Fruit fly (Drosophila melanogaster) ovary, adult (tissue): Measurements from ENCODE around the gene mRpL32.

Experiments
- CG17801 ChIP-seq: fragments of 200-800 bp; optimal IDR thresholded peaks from 2 replicates; lab custom pipeline; 2019; ENCODE audit warnings: missing biosample characterization, mild to moderate bottlenecking, missing genetic modification characterization, moderate library complexity; ENCODE audit not compliant: partially characterized antibody

Gene mRpL32

DNA sequence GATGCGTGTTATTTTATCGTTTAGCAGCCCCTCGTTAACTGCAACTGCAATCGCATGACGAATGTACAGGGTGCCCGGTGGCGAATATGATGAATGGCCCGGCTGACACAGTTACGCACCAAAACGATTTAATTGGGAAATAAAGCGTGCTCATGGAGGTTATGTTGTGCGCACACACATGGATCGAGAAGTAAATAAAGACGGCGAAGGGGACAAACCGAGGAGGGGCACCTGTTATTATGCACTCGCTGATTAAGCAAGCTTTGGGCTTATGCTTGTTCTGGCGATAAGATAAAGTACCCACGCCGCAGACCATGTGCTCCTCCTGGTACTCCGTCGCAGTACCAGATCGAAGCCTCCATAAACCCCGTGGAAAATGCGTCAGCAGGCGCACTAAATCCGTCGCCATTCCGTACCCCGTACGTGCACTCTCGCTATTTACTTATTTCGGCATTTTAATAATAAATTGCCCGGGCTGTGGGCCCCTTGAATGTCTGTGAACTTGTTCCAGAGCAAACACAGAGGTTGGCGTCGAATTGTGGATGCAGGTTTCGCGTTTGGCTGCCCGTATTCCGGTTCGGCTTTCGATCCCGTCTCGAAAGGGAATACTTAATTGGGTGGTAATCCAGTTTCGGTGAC lies 27.5 kb upstream of the mRpL32 start:
- TF ChIP-seq CG17801 (GFP tag; lab: Kevin White, UChicago), result no peak

DNA sequence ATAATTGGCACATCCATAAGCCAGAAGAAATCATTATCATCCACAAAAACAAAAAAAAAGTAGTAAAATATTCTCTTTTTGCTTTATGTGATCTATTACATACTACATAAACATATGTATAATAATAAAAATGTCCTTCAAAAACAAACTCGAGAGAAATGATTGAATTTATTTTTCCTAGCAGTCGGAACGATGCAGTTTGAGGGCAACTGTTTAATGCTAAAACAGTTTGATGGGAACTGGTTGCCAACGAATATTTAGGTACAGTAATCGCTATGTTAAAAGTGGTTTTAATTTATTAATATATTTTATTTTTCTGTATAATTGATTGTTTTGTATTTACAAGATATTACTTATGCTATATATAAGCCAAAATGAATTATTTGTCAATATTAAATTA lies 21.5 kb upstream of the mRpL32 start:
- no peak for TF ChIP-seq CG17801 (GFP tag; lab: Kevin White, UChicago)

DNA sequence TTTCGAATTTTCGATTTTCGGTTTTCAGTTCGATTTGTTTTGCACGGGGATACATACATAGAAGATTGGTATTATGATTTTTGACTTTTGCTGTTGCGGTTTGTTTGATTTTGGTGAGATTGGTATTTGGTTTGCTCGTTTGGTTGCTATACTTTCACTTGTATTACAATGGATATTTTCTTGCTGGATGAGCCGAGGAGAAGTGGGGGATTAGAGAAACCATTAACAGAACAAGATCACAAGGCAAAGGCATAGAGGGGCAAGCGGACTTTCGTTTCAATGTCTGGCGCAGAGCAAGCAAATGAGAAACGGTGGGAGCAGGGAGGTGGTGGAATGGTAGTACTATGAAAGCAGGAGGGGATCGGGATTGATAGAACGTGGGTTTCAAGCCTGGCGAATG lies 20.4 kb upstream of the mRpL32 start, which contains the start of gene CG15563:
TSS of gene CG15563 (minus strand) at position 101 of the 400 bp plus-strand sequence.
- no peak for TF ChIP-seq CG17801 (GFP tag; lab: Kevin White, UChicago)

DNA sequence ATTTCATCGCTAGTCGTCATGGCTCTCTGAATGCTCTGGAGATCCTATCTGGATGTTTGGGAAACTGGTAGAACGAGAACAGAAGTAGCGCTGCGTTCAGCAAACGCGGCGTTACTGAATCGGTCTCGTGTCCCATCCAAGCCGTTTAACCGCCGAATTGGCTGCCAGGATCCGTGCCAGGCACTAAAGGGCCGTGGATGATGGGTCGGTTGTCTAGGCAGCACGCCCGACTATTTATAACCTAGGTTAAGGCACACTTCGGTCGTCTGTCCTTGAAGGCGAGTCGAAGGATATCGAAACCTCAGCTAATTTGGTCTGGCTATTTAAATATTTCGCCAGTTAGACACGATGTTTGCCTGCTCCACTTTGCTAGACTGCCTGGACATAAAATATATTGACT lies 17.4 kb upstream of the mRpL32 start, which contains the start of gene CG15564:
TSS of gene CG15564 (minus strand) at position 101 of the 400 bp plus-strand sequence.
- TF ChIP-seq CG17801 (GFP tag; lab: Kevin White, UChicago), result no peak

DNA sequence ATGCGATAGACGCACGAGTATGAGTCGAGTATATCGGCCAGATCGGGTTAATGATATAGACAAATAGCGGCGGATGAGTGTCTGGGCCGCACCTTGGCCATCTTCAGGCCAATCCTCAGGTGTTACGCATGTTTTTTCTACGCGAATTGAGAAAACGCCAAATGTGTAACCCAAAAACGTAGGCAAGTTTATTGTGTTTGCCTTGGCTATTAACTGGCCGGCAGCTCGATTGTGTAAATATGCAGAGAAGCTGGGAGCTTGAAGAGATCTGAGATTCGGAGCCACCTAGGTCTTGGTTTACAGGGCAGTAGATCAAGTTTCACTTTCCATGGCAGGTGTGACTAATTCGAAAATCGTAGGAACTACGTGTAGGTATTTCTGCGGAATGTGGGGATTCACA lies 12.6 kb upstream of the mRpL32 start:
- TF ChIP-seq CG17801 (GFP tag; lab: Kevin White, UChicago), result no peak

DNA sequence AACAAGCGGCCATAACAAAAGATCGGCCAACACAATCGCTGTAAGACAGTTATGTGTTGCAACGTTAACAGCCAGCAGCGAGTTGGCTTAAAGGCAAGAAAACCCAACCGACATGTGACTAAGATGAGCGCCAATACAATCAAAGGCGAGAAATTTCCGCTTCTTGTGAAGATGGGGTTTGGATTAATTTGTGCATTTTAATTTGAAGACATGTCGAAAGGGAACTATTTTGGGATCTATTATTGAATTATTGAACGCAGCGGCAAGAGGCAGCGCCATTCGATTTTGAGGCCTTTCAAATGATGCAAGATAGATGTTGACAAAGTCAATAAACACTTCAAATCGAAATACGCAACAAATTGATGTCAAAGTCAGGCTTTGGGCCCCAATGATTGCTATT lies 11.6 kb upstream of the mRpL32 start:
- TF ChIP-seq CG17801 (GFP tag; lab: Kevin White, UChicago), result no peak

DNA sequence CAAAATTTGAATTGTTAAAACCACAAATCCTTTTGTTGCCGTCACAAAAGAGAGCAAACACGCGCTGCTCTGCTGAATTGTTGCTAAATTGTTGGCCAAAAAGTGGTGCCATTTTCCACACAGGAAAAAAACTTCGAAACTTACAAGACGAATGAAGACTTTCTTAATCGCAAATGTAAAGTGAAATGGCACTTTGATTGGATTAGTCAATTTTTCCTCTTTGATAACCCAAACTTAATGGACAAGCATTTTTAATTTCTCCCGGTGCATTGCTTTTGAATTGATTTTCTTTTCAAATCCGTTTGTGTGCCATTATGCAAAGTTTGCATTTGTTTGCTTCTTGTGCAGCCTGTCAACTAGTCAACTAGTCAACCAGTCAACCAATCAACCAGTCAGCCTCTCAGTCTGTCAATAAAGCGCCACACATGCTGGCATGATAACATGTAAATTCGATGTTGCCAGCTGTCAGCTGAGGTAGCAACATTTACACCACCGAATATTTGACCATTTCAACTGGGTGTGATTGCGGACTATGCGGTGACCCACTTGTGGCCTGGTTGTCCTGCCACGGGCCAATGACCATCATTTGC lies 9.5 kb upstream of the mRpL32 start:
- TF ChIP-seq CG17801 (GFP tag; lab: Kevin White, UChicago), result no peak

DNA sequence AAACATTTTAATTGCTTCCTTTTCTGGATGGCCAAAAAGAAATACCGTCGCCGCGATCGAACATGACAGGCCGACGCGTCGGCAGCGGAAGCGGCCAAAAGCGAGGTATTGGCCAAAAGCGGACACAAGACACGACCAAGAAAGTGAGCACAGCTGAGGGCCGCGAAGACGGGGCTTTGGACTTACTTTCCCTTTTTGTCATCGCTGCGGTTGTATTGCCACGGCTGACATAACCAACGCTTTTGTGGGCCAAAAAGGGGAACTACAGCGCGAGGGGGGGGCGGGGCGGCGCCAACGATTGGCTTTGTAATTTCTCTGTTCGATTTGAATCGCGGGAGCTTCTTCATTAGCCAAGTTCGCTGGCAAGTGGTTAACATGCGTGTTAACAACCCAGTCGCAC lies 6.9 kb upstream of the mRpL32 start:
- no peak for TF ChIP-seq CG17801 (GFP tag; lab: Kevin White, UChicago)

DNA sequence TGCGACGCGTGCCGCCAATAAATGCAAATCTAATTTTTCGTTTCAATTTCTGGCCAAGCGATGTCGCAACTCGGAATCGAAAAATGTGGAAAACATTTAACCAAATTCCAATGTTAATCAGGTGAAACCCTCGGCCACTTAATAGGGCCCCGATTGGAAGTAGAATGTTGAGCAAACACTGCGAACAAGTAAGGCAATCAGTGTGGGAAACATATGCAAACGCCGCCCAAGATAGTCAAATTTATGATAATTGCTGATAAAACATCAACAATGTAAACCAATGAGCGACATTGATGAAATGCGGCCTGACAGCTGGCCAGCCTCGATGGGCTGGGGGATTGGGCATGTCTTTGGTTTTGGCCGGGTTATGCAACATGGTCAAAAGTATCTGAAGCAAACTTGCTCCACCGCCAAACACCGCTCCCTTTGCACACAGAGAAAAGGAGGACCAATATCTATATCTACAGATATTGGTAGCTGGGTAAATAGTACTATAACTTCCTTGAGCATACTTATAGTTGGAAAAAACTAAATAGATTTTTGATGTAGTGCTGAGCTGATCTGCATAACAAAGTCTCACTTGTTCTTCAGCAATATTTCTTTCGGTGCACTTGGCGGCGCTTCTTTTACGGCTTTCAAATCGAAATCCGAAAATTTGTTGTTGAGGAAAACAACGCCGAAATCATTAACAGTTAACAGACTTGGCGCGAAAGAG lies 5.2 kb upstream of the mRpL32 start:
- no peak for TF ChIP-seq CG17801 (GFP tag; lab: Kevin White, UChicago)

DNA sequence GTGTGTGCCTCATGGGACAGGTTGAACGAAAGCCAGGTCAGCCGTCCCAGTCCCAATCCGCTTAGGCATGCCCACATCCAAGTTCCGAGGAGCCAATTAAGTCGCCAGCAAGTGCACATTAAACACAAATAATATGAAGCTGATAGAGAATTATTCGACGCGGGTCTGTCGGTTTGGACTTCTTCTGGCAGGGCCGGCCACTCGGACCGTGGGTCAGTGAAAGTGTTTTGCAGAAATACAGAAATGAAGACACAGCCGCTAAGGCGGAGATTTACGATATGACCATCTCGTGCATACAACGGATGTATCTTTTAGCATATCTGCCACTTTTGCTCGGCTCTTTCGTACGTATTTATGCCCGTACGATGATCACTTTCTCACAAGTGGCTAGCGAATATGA lies 4.4 kb upstream of the mRpL32 start:
- TF ChIP-seq CG17801 (GFP tag; lab: Kevin White, UChicago), result no peak

DNA sequence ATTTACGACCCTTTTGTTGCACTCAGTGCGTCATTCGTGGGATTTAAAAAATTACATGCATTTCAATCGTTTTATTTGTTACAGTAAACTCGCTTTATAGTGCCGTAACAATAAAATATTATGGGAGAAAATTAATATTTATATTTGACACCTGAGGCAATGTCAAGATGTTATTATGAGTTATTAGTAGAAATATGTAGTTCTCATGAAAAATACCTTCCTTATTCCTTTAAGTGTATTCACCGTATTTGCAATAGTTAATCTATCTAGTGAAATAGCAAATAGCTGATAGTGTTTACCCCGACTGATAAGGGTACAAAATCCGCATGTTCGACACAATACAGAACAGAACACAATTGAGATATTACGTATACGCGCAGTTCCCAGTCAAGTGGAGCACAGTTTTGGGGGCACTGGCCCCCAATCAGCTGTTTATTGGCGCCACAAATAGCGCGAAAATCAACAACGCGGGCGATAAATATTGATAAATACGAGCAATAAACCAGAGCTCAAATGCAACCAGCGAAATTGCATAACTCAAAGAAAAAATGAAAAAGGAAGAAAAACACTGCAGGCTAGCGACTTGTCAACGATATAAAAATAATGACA lies 2.1 kb upstream of the mRpL32 start:
- TF ChIP-seq CG17801 (GFP tag; lab: Kevin White, UChicago), result no peak

DNA sequence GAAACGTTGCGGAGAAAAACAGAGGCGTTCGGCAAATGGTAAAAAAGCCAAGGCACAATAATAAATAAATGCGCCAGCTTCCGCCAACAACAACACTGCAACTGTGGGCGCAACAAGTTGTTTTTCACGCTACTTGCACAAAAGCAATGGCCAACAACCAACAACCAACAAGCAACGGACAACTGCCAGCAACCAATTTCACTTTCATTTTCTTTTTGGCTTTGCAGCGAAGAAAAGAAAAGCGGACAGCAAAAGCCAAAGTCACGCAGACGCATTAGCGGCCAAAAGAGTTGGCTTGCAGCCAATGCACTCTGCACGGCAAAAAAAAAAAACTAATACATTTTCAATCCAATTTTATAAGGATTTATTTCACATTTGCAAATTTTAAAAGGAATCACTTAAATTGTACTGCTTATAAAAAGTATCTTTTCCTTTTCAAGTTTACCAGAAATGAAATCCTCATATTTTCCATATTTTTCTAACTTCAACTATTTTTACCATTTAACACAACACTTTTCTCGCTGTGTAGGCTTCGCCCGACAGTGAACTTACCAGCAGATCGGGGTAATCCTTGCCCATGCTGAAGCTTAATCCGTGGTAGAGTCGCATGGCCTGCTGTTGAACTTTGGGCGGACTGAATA lies 1.4 kb upstream of the mRpL32 start:
- TF ChIP-seq CG17801 (GFP tag; lab: Kevin White, UChicago), result no peak

DNA sequence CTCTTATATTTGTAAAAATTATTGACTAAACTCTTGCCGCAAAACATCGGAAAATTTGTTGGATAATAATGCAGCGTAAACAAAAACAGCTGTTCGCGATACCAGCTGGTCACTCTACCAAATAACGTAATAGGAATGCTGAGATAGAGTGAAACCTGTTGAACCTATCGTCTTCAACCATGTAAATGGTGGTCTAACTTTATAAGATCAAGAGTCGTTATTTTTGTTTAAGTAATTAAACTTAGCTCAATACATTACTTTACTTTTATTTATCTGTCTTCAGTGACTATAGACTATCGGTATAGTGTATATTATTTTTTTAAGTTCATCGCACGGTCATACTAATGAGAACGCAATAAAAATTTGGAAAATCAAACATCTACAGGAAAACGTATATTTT lies 2.1 kb downstream of the mRpL32 start, which contains the start of the genes CG1750 and spn-F:
TSS of gene CG1750 (minus strand) at position 93 of the 400 bp plus-strand sequence.
TSS of gene spn-F (plus strand) at position 320 of the 400 bp plus-strand sequence.
- peak; percentile 54 for TF ChIP-seq CG17801 (GFP tag; lab: Kevin White, UChicago)

DNA sequence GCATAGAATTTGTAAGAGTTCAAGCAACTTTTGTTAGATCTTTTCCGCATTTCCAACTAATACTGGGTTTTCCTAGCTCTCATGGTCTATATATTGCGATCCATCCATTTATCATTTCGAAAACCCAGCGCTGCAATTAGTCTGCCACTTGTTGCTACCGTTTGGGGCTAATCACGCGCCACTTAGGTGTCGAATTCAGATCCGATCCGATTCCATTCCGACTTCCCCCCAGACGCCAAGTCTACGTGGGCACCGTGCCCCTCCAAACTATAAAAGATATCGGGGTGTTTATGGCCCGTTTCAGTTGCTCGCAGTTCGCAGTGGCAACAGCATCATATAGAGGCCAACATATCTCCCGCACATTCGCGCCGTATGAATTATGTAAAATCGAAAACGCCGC lies 4.6 kb downstream of the mRpL32 start, which contains the start of gene CAH6:
TSS of gene CAH6 (plus strand) at position 301 of the 400 bp plus-strand sequence.
- TF ChIP-seq CG17801 (GFP tag; lab: Kevin White, UChicago), result no peak

DNA sequence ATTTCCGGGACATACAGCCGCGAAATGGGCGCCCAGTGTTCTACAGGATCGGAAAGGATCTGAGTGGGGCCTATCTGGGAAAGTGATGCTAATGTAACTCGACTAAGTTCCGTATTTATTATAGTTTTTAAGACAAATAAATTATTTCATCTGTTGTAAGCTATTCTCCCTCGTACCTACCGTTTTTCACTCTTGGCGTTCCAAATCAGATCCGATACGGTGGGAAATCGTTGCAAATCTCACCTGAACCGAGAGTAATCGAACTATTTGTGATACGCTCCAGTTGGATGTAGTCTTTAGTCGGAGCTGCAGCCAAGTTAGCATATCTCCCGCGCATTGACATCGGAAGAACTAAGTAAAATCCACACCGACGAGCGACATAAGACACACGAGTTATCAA lies 7.3 kb downstream of the mRpL32 start, which contains the start of gene CAH16:
TSS of gene CAH16 (plus strand) at position 301 of the 400 bp plus-strand sequence.
- TF ChIP-seq CG17801 (GFP tag; lab: Kevin White, UChicago), result no peak
